Fruit fly (Drosophila melanogaster) S2 (cell line): ENCODE data around the gene mav.

Source experiments
- CG8478 ChIP-seq: fragments of >200 bp; optimal IDR thresholded peaks from 2 replicates; lab custom pipeline; 2018
- CTCF ChIP-seq, 2 experiments: fragments of >200 bp; optimal IDR thresholded peaks; 2 replicates each; lab custom pipeline; 2018

The mav gene

DNA sequence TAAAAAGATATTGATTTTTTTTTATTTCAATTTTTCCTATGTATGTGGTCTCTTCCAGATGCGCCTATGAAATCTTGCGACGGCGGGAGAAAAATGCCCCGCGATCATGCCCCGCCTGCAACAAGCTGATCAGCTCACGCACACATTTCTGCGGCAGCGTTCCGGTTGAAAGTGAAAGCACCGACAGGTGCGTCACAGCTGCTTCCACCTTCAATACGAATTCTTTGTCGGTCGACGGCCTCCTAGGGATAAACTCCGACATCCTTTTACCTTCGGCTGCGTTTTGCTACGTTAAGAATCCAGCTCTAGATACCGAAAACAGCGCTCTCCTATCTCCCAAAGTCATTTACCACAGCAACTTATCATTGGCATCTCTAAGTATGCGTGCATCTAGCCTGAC, 37.3 kb downstream of the mav start:
- TF ChIP-seq CTCF (optimal IDR thresholded peaks at IDR 0.05; lab: Kevin White, UChicago), result no peak
- no peak for TF ChIP-seq CG8478 (lab: Kevin White, UChicago)

DNA sequence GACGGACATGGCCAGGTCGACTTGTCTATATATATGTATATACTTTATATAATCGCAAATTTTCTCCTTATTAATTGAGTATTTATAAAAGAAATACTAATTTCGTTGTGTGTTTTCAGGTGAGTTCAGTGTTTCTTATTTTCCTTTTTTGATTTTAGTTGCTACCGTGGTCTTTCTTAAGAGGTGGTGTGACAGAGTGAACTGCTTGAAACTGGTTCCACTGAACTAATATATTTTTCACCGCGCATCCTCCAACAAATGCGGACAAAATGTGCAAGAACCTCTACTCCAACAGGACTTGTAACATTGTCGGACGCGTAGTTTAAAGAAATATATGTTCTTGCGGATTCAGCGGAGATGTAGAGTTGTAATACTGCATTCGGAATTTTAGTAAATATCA, 43.0 kb downstream of the mav start, which contains the start of gene CG1909:
TSS of gene CG1909 (plus strand) at position 273 of the 400 bp plus-strand sequence.
- TF ChIP-seq CTCF (optimal IDR thresholded peaks at IDR 0.05; lab: Kevin White, UChicago) (no peak), CG8478 (lab: Kevin White, UChicago) (no peak)

DNA sequence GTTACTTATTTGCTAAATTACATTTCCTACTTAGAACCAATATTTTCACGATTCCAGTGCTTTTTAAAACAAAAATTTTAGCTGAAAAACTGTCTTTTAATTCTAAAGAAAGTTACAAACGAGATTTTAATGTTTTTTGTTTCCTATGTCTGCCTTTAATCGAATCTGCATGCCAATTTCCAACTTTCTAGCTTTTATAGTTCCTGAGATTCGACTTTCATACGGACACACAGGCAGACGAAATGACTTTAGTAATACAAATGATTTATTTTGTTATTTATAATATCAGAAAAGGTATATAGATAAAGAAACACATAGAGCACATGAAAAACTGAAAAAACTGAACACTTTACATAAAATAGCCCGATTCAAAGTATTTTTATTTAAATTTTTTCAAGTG, 49.4 kb downstream of the mav start:
- TF ChIP-seq CG8478 (lab: Kevin White, UChicago) (no peak), CTCF (optimal IDR thresholded peaks at IDR 0.05; lab: Kevin White, UChicago) (no peak)
